Worm (Caenorhabditis elegans) whole organism, L4/young adult: Measurements from ENCODE around the gene R09H10.7.

Experiments
- W03F9.2 ChIP-seq: fragments of 150-350 bp; optimal IDR thresholded peaks from 2 replicates; lab custom pipeline; 2014; ENCODE audit warnings: missing biosample characterization, missing genetic modification characterization
- dao-5 ChIP-seq: sonication (generic microtip); optimal IDR thresholded peaks from 2 replicates; lab custom pipeline; 2016; ENCODE audit warnings: missing genotype, missing genetic modification characterization, moderate library complexity, missing compliant biosample characterization
- him-1 ChIP-seq: sonication (generic microtip); optimal IDR thresholded peaks from 2 replicates; lab custom pipeline; 2016; ENCODE audit warnings: missing genotype, missing genetic modification reagents, missing genetic modification characterization, missing compliant biosample characterization

DNA sequence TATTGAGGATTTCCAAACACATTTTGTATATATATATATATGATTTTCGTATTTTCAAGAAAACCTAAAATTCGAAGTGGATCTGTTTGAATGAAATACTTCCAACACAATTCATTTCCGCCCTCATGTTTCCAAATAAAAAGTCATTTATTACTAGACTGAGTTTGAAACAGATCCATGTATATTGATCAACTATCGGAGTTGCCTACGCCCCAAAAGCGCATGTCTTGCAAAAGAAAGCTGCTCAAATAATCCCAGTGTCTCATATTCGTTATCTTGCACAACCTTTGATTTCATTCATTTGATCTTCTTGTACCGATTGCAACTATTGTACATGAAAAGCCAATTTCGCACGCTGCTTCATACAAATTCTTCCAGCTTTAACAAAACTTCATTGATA, 18.3 kb upstream of the R09H10.7 start, which contains the start of gene R09H10.2:
- TF ChIP-seq him-1 (no peak), dao-5 (tag; lab: Kevin White, UChicago) (no peak), W03F9.2 (tag; lab: Kevin White, UChicago) (no peak)
